Fruit fly (Drosophila melanogaster) S2 (cell line): ENCODE measurements around the gene CG15172.

ENCODE experiments used
- CG8478 ChIP-seq: fragments of >200 bp; optimal IDR thresholded peaks from 2 replicates; lab custom pipeline; 2018
- CTCF ChIP-seq, 2 experiments: fragments of >200 bp; optimal IDR thresholded peaks; 2 replicates each; lab custom pipeline; 2018

DNA sequence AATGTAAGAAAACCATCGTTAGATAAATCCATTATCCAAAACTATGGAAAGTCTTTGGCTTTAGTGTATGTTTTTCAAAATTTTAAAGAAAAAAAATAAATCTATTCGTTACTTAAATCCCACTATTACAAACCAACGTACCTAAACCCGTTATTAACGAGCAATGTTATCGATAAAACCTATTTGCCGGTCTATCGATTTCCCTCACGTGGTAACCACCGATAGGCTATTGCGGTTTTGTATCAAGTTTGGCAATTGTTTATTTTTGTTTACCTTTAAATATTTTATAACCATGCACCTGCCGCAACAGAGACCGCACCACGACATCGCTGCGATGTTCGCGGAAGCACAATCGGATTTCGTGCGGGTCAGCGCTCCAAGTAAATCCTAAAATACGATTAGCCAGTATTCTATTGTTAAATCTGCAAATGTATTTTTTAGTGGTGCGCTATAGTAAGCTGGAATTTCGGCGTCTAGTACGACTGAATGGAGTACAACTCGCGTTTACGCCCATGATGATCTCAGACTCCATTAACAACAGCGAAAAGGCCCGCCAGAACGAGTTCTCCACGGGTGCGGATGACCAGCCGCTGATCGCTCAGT, 41.0 kb downstream of the CG15172 start, which contains the start of gene Dus4:
- TF ChIP-seq CG8478 (lab: Kevin White, UChicago): no peak
- TF ChIP-seq CTCF (optimal IDR thresholded peaks at IDR 0.05; lab: Kevin White, UChicago): no peak
